Worm (Caenorhabditis elegans) whole organism, mixed stage, embryonic: Measurements from ENCODE around the gene ugt-37.

Experiments
- bed-3 ChIP-seq: fragments of 200-800 bp; sonication (Bioruptor generic); optimal IDR thresholded peaks from 3 replicates; lab custom pipeline; 2018; ENCODE audit warnings: mild to moderate bottlenecking, missing genetic modification characterization, moderate library complexity, missing compliant biosample characterization
- nhr-12 ChIP-seq: fragments of 150-350 bp; optimal IDR thresholded peaks from 2 replicates; lab custom pipeline; 2014; ENCODE audit warnings: missing biosample characterization, missing genetic modification characterization
- nhr-237 ChIP-seq: fragments of 150-350 bp; optimal IDR thresholded peaks from 2 replicates; lab custom pipeline; 2014; ENCODE audit warnings: missing biosample characterization, missing genetic modification characterization
- nhr-76 ChIP-seq: sonication (generic microtip); optimal IDR thresholded peaks from 2 replicates; lab custom pipeline; 2017; ENCODE audit warnings: missing biosample characterization, missing genetic modification characterization
- pha-4 ChIP-seq: fragments of 150-350 bp; optimal IDR thresholded peaks from 2 replicates; lab custom pipeline; 2018; ENCODE audit warnings: missing biosample characterization, missing genetic modification reagents, missing genetic modification characterization
- snpc-4 ChIP-seq: fragments of 150-350 bp; optimal IDR thresholded peaks from 2 replicates; lab custom pipeline; 2014; ENCODE audit warnings: missing biosample characterization, missing genetic modification characterization
- unc-62 ChIP-seq: fragments of 150-350 bp; optimal IDR thresholded peaks from 2 replicates; lab custom pipeline; 2014; ENCODE audit warnings: missing biosample characterization, missing genetic modification reagents, missing genetic modification characterization

ce11 chrV:7145250-7145850, at the start of gene ugt-37:
- TF ChIP-seq snpc-4 (tag; lab: Kevin White, UChicago), result no peak
- TF ChIP-seq pha-4, result no peak
- TF ChIP-seq nhr-76 (tag; lab: Kevin White, UChicago), result no peak
- TF ChIP-seq nhr-237 (tag; lab: Kevin White, UChicago), result no peak
- no peak for TF ChIP-seq bed-3 (GFP tag; lab: Kevin White, UChicago)
- no peak for TF ChIP-seq nhr-12 (tag; lab: Kevin White, UChicago)
- no peak for TF ChIP-seq unc-62 (GFP tag; lab: Kevin White, UChicago)
